Worm (Caenorhabditis elegans) whole organism, early embryonic: Measurements from ENCODE around the gene ints-13.

Experiments
- B0310.2 ChIP-seq: sonication (generic microtip); optimal IDR thresholded peaks from 2 replicates; lab custom pipeline; 2016; ENCODE audit warnings: mild to moderate bottlenecking, missing genetic modification characterization, missing compliant biosample characterization
- F13C5.2 ChIP-seq: sonication (generic microtip); optimal IDR thresholded peaks from 2 replicates; lab custom pipeline; 2017; ENCODE audit warnings: mild to moderate bottlenecking, missing genetic modification characterization, inconsistent platforms, missing compliant biosample characterization
- aly-1 ChIP-seq: sonication (generic microtip); optimal IDR thresholded peaks from 2 replicates; lab custom pipeline; 2016; ENCODE audit warnings: missing genetic modification characterization, missing compliant biosample characterization
- ama-1 ChIP-seq: fragments of 150-350 bp; optimal IDR thresholded peaks from 2 replicates; lab custom pipeline; 2014
- ceh-13 ChIP-seq: fragments of 200-800 bp; sonication (Bioruptor generic); optimal IDR thresholded peaks from 2 replicates; lab custom pipeline; 2018; ENCODE audit warnings: mild to moderate bottlenecking, missing genetic modification characterization, missing compliant biosample characterization
- ceh-36 ChIP-seq: sonication (generic microtip); optimal IDR thresholded peaks from 2 replicates; lab custom pipeline; 2016; ENCODE audit warnings: missing genetic modification characterization, inconsistent platforms, missing compliant biosample characterization
- ets-7 ChIP-seq: sonication (generic microtip); optimal IDR thresholded peaks from 2 replicates; lab custom pipeline; 2016; ENCODE audit warnings: missing genotype, missing genetic modification characterization, missing compliant biosample characterization
- flt-1 ChIP-seq: fragments of 200-800 bp; sonication (Bioruptor generic); IDR thresholded peaks from 2 replicates; pipeline ENCODE4 v1.3.6; 2022; ENCODE audit warnings: missing genetic modification characterization, missing compliant biosample characterization
- hmbx-1 ChIP-seq: sonication (generic microtip); optimal IDR thresholded peaks from 2 replicates; lab custom pipeline; 2016; ENCODE audit warnings: mild to moderate bottlenecking, missing genetic modification characterization, missing compliant biosample characterization
- hmg-4 ChIP-seq: fragments of 200-800 bp; sonication (Bioruptor generic); optimal IDR thresholded peaks from 2 replicates; lab custom pipeline; 2018; ENCODE audit warnings: mild to moderate bottlenecking, missing genetic modification characterization, missing compliant biosample characterization
- hnd-1 ChIP-seq: sonication (generic microtip); optimal IDR thresholded peaks from 2 replicates; lab custom pipeline; 2016; ENCODE audit warnings: missing genetic modification characterization, missing compliant biosample characterization
- pes-1 ChIP-seq: fragments of 200-800 bp; sonication (Bioruptor generic); IDR thresholded peaks from 2 replicates; pipeline ENCODE4 v1.3.6; 2022; ENCODE audit warnings: missing genetic modification reagents, missing genetic modification characterization, missing compliant biosample characterization
- scrt-1 ChIP-seq: fragments of 200-800 bp; sonication (Bioruptor generic); IDR thresholded peaks from 2 replicates; pipeline ENCODE4 v1.3.6; 2022; ENCODE audit warnings: missing genetic modification characterization, missing compliant biosample characterization
- sea-1 ChIP-seq: fragments of 200-800 bp; sonication (Bioruptor generic); conservative IDR thresholded peaks from 2 replicates; pipeline ENCODE4 v1.3.6; 2022; ENCODE audit warnings: missing genetic modification characterization, missing compliant biosample characterization
- tbx-11 ChIP-seq: fragments of 200-800 bp; sonication (Bioruptor generic); IDR thresholded peaks from 2 replicates; pipeline ENCODE4 v1.3.6; 2022; ENCODE audit warnings: missing genetic modification characterization, missing compliant biosample characterization
- tbx-37 ChIP-seq: fragments of 200-800 bp; sonication (Bioruptor generic); conservative IDR thresholded peaks from 2 replicates; pipeline ENCODE4 v1.3.6; 2022; ENCODE audit warnings: missing genetic modification reagents, missing genetic modification characterization, missing compliant biosample characterization
- tra-4 ChIP-seq: sonication (generic microtip); optimal IDR thresholded peaks from 2 replicates; lab custom pipeline; 2017; ENCODE audit warnings: missing genetic modification characterization, missing compliant biosample characterization

Gene ints-13

ce11 chrIV:237350-237749 lies at the start of gene ints-13:
TSS of gene ints-13 (minus strand) at chrIV:237450.
- TF ChIP-seq ama-1 (lab: Kevin White, UChicago) (peak; percentile 20), flt-1 (GFP tag; lab: Robert Waterston, UW) (no peak)

ce11 chrIV:283347-283746 lies 46.1 kb upstream of the ints-13 start, which contains the start of gene best-19:
TSS of gene best-19 (plus strand) at chrIV:283647.
- TF ChIP-seq flt-1 (GFP tag; lab: Robert Waterston, UW) (no peak), ceh-13 (no peak), hnd-1 (tag; lab: Kevin White, UChicago) (no peak), tbx-37 (GFP tag; lab: Robert Waterston, UW) (no peak)

- TF ChIP-seq F13C5.2 (tag; lab: Kevin White, UChicago) (no peak), sea-1 (no peak), ceh-13 (no peak), ama-1 (lab: Kevin White, UChicago) (no peak), flt-1 (GFP tag; lab: Robert Waterston, UW) (no peak), ets-7 (tag; lab: Kevin White, UChicago) (no peak), scrt-1 (GFP tag; lab: Robert Waterston, UW) (no peak), tra-4 (tag; lab: Kevin White, UChicago) (no peak), tbx-11 (GFP tag; lab: Robert Waterston, UW) (no peak), pes-1 (GFP tag; lab: Robert Waterston, UW) (no peak), hmg-4 (GFP tag; lab: Kevin White, UChicago) (no peak), ceh-36 (tag; lab: Kevin White, UChicago) (no peak), tbx-37 (GFP tag; lab: Robert Waterston, UW) (no peak)
Measured at ce11 chrIV:282008-282407, 44.8 kb upstream of the ints-13 start.

ce11 chrIV:278284-278683 lies 41.0 kb upstream of the ints-13 start:
- TF ChIP-seq hmbx-1 (tag; lab: Kevin White, UChicago) (no peak), ama-1 (lab: Kevin White, UChicago) (no peak), ceh-13 (no peak), tbx-37 (GFP tag; lab: Robert Waterston, UW) (no peak), scrt-1 (GFP tag; lab: Robert Waterston, UW) (no peak), aly-1 (no peak), sea-1 (no peak), pes-1 (GFP tag; lab: Robert Waterston, UW) (no peak), F13C5.2 (tag; lab: Kevin White, UChicago) (no peak), hnd-1 (tag; lab: Kevin White, UChicago) (no peak), tbx-11 (GFP tag; lab: Robert Waterston, UW) (no peak), tra-4 (tag; lab: Kevin White, UChicago) (no peak), ceh-36 (tag; lab: Kevin White, UChicago) (no peak), B0310.2 (tag; lab: Kevin White, UChicago) (no peak), flt-1 (GFP tag; lab: Robert Waterston, UW) (no peak), ets-7 (tag; lab: Kevin White, UChicago) (no peak), hmg-4 (GFP tag; lab: Kevin White, UChicago) (no peak)

ce11 chrIV:275146-275545 lies 37.9 kb upstream of the ints-13 start:
- TF ChIP-seq hmg-4 (GFP tag; lab: Kevin White, UChicago) (no peak), hnd-1 (tag; lab: Kevin White, UChicago) (no peak), ets-7 (tag; lab: Kevin White, UChicago) (no peak), pes-1 (GFP tag; lab: Robert Waterston, UW) (no peak), ama-1 (lab: Kevin White, UChicago) (no peak), ceh-13 (no peak), tra-4 (tag; lab: Kevin White, UChicago) (no peak), F13C5.2 (tag; lab: Kevin White, UChicago) (no peak), hmbx-1 (tag; lab: Kevin White, UChicago) (no peak), flt-1 (GFP tag; lab: Robert Waterston, UW) (no peak), tbx-11 (GFP tag; lab: Robert Waterston, UW) (no peak), sea-1 (no peak)

- TF ChIP-seq scrt-1 (GFP tag; lab: Robert Waterston, UW) (no peak), hnd-1 (tag; lab: Kevin White, UChicago) (no peak), sea-1 (no peak), ceh-36 (tag; lab: Kevin White, UChicago) (no peak), ceh-13 (no peak), ama-1 (lab: Kevin White, UChicago) (no peak), tbx-37 (GFP tag; lab: Robert Waterston, UW) (no peak), hmbx-1 (tag; lab: Kevin White, UChicago) (no peak), hmg-4 (GFP tag; lab: Kevin White, UChicago) (no peak), aly-1 (no peak), pes-1 (GFP tag; lab: Robert Waterston, UW) (no peak), flt-1 (GFP tag; lab: Robert Waterston, UW) (no peak), F13C5.2 (tag; lab: Kevin White, UChicago) (no peak), ets-7 (tag; lab: Kevin White, UChicago) (no peak), tra-4 (tag; lab: Kevin White, UChicago) (no peak), tbx-11 (GFP tag; lab: Robert Waterston, UW) (no peak)
Measured at ce11 chrIV:274185-274584, 36.9 kb upstream of the ints-13 start, which contains the start of gene sma-10. TSS of gene sma-10 (plus strand) at chrIV:274420.

- TF ChIP-seq F13C5.2 (tag; lab: Kevin White, UChicago), result no peak
- no peak for TF ChIP-seq ama-1 (lab: Kevin White, UChicago)
- TF ChIP-seq flt-1 (GFP tag; lab: Robert Waterston, UW), result no peak
- no peak for TF ChIP-seq B0310.2 (tag; lab: Kevin White, UChicago)
- no peak for TF ChIP-seq tbx-11 (GFP tag; lab: Robert Waterston, UW)
- TF ChIP-seq tra-4 (tag; lab: Kevin White, UChicago), result no peak
- no peak for TF ChIP-seq ceh-36 (tag; lab: Kevin White, UChicago)
- TF ChIP-seq sea-1, result no peak
- TF ChIP-seq hmg-4 (GFP tag; lab: Kevin White, UChicago), result no peak
- TF ChIP-seq ceh-13, result no peak
- no peak for TF ChIP-seq tbx-37 (GFP tag; lab: Robert Waterston, UW)
- TF ChIP-seq hmbx-1 (tag; lab: Kevin White, UChicago), result no peak
- TF ChIP-seq aly-1, result no peak
Measured at ce11 chrIV:273299-273698, 36.0 kb upstream of the ints-13 start, which contains the start of gene srh-282. TSS of gene srh-282 (minus strand) at chrIV:273399.
